Worm (Caenorhabditis elegans) whole organism, L4 larva: ENCODE results near the gene atln-1.
A peak's percentile ranks its signal among the peaks of the same experiment; 100 is the strongest.
"Not testable (repeated sequence)": the region's sequence is repeated elsewhere in the genome, so short reads cannot be mapped to it uniquely, and the experiment has no call there.

Experiments
- D1046.2 ChIP-seq: fragments of 200-800 bp; sonication (Bioruptor generic); IDR thresholded peaks from 2 replicates; pipeline ENCODE4 v1.3.6; 2022; ENCODE audit warnings: missing genetic modification characterization, missing compliant biosample characterization
- F26F4.8 ChIP-seq: fragments of 200-800 bp; sonication (Bioruptor generic); conservative IDR thresholded peaks from 2 replicates; pipeline ENCODE4 v1.3.6; 2022; ENCODE audit warnings: missing genetic modification characterization, missing compliant biosample characterization
- F44E2.7 ChIP-seq: fragments of 200-800 bp; sonication (Bioruptor generic); IDR thresholded peaks from 2 replicates; pipeline ENCODE4 v2.1.2; 2022; ENCODE audit warnings: missing genetic modification characterization, missing compliant biosample characterization
- T26A8.4 ChIP-seq: fragments of 200-800 bp; sonication (Bioruptor generic); IDR thresholded peaks from 2 replicates; pipeline ENCODE4 v1.3.6; 2022; ENCODE audit warnings: missing genetic modification characterization, missing compliant biosample characterization
- Y105C5A.15 ChIP-seq: fragments of 200-800 bp; sonication (Bioruptor generic); IDR thresholded peaks from 2 replicates; pipeline ENCODE4 v1.3.6; 2022; ENCODE audit warnings: missing genetic modification characterization, missing compliant biosample characterization
- Y48G9A.11 ChIP-seq: fragments of 200-800 bp; sonication (Bioruptor generic); IDR thresholded peaks from 2 replicates; pipeline ENCODE4 v1.3.6; 2022; ENCODE audit warnings: missing genetic modification reagents, missing genetic modification characterization, missing compliant biosample characterization
- Y75B8A.6 ChIP-seq: fragments of 200-800 bp; sonication (Bioruptor generic); IDR thresholded peaks from 2 replicates; pipeline ENCODE4 v1.3.6; 2022; ENCODE audit warnings: missing genetic modification reagents, missing genetic modification characterization, missing compliant biosample characterization
- ZK337.2 ChIP-seq: fragments of 200-800 bp; sonication (Bioruptor generic); IDR thresholded peaks from 2 replicates; pipeline ENCODE4 v1.3.6; 2022; ENCODE audit warnings: missing genetic modification reagents, missing genetic modification characterization, missing compliant biosample characterization
- aha-1 ChIP-seq: fragments of 150-350 bp; peaks from one replicate; lab custom pipeline; 2014; ENCODE audit warnings: missing biosample characterization, missing genetic modification characterization
- arid-1 ChIP-seq: fragments of 200-800 bp; sonication (Bioruptor generic); conservative IDR thresholded peaks from 2 replicates; pipeline ENCODE4 v1.3.6; 2022; ENCODE audit warnings: missing genetic modification reagents, missing genetic modification characterization, missing compliant biosample characterization
- ceh-20 ChIP-seq: fragments of 200-800 bp; sonication (Bioruptor generic); IDR thresholded peaks from 2 replicates; pipeline ENCODE4 v1.3.6; 2022; ENCODE audit warnings: missing genetic modification reagents, missing genetic modification characterization, missing compliant biosample characterization
- ceh-44 ChIP-seq: fragments of 200-800 bp; sonication (Bioruptor generic); IDR thresholded peaks from 2 replicates; pipeline ENCODE4 v1.3.6; 2022; ENCODE audit warnings: missing genetic modification reagents, missing genetic modification characterization, missing compliant biosample characterization
- ctbp-1 ChIP-seq: fragments of 200-800 bp; sonication (Bioruptor generic); IDR thresholded peaks from 2 replicates; pipeline ENCODE4 v1.3.6; 2022; ENCODE audit warnings: missing genetic modification reagents, missing genetic modification characterization, missing compliant biosample characterization
- daf-8 ChIP-seq: fragments of 200-800 bp; sonication (Bioruptor generic); IDR thresholded peaks from 2 replicates; pipeline ENCODE4 v1.3.6; 2022; ENCODE audit warnings: missing genetic modification characterization, missing compliant biosample characterization
- dmd-6 ChIP-seq: fragments of 200-800 bp; sonication (Bioruptor generic); IDR thresholded peaks from 2 replicates; pipeline ENCODE4 v1.3.6; 2022; ENCODE audit warnings: missing genetic modification reagents, missing genetic modification characterization, missing compliant biosample characterization
- dmd-8 ChIP-seq: fragments of 200-800 bp; sonication (Bioruptor generic); IDR thresholded peaks from 2 replicates; pipeline ENCODE4 v1.3.6; 2022; ENCODE audit warnings: missing genetic modification characterization, missing compliant biosample characterization
- egl-43 ChIP-seq: fragments of 200-800 bp; sonication (Bioruptor generic); IDR thresholded peaks from 2 replicates; pipeline ENCODE4 v1.3.6; 2022; ENCODE audit warnings: missing genetic modification reagents, missing genetic modification characterization, missing compliant biosample characterization
- hmg-1.1 ChIP-seq: fragments of 200-800 bp; sonication (Bioruptor generic); IDR thresholded peaks from 2 replicates; pipeline ENCODE4 v1.3.6; 2022; ENCODE audit warnings: missing genetic modification reagents, missing genetic modification characterization, missing compliant biosample characterization
- lim-7 ChIP-seq: fragments of 200-800 bp; sonication (Bioruptor generic); IDR thresholded peaks from 2 replicates; pipeline ENCODE4 v1.3.6; 2022; ENCODE audit warnings: missing genetic modification characterization, missing compliant biosample characterization
- lin-1 ChIP-seq: fragments of 200-800 bp; sonication (Bioruptor generic); IDR thresholded peaks from 2 replicates; pipeline ENCODE4 v1.3.6; 2022; ENCODE audit warnings: missing genetic modification reagents, missing genetic modification characterization, missing compliant biosample characterization
- lin-29 ChIP-seq: fragments of 200-800 bp; sonication (Bioruptor generic); IDR thresholded peaks from 2 replicates; pipeline ENCODE4 v1.3.6; 2022; ENCODE audit warnings: missing genetic modification reagents, missing genetic modification characterization, missing compliant biosample characterization
- lin-38 ChIP-seq: fragments of 200-800 bp; sonication (Bioruptor generic); IDR thresholded peaks from 2 replicates; pipeline ENCODE4 v1.3.6; 2022; ENCODE audit warnings: missing genetic modification reagents, missing genetic modification characterization, missing compliant biosample characterization
- madf-5 ChIP-seq, 2 experiments: fragments of 200-800 bp; sonication (Bioruptor generic); IDR thresholded peaks; 2 replicates each; pipeline ENCODE4 v1.3.6; 2022; ENCODE audit warnings: missing compliant biosample characterization in 2 of 2, missing genetic modification characterization in 2 of 2
- madf-9 ChIP-seq: fragments of 200-800 bp; sonication (Bioruptor generic); conservative IDR thresholded peaks from 2 replicates; pipeline ENCODE4 v1.3.6; 2022; ENCODE audit warnings: missing genetic modification reagents, missing genetic modification characterization, missing compliant biosample characterization
- mdt-29 ChIP-seq: fragments of 200-800 bp; sonication (Bioruptor generic); IDR thresholded peaks from 2 replicates; pipeline ENCODE4 v1.3.6; 2022; ENCODE audit warnings: missing genetic modification reagents, missing genetic modification characterization, missing compliant biosample characterization
- mxl-2 ChIP-seq: fragments of 200-800 bp; sonication (Bioruptor generic); conservative IDR thresholded peaks from 2 replicates; pipeline ENCODE4 v1.3.6; 2022; ENCODE audit warnings: missing genetic modification reagents, missing genetic modification characterization, missing compliant biosample characterization
- nhr-41 ChIP-seq: fragments of 200-800 bp; sonication (Bioruptor generic); IDR thresholded peaks from 2 replicates; pipeline ENCODE4 v1.3.6; 2022; ENCODE audit warnings: missing genetic modification reagents, missing genetic modification characterization, missing compliant biosample characterization
- nhr-42 ChIP-seq: fragments of 200-800 bp; sonication (Bioruptor generic); IDR thresholded peaks from 2 replicates; pipeline ENCODE4 v1.3.6; 2022; ENCODE audit warnings: missing genetic modification characterization, missing compliant biosample characterization
- pha-4 ChIP-seq, 2 experiments: fragments of 150-350 bp in 1 of 2; fragments of 200-800 bp in 1 of 2; sonication (Bioruptor generic) in 1 of 2; IDR thresholded peaks in 1 of 2; optimal IDR thresholded peaks in 1 of 2; 2 replicates each; pipeline versions ENCODE4 v1.3.6 to Lab custom; 2014 to 2022; ENCODE audit warnings: missing genetic modification characterization in 2 of 2, missing genetic modification reagents in 2 of 2, missing biosample characterization in 1 of 2, missing compliant biosample characterization in 1 of 2
- php-3 ChIP-seq: fragments of 200-800 bp; sonication (Bioruptor generic); IDR thresholded peaks from 2 replicates; pipeline ENCODE4 v1.3.6; 2022; ENCODE audit warnings: missing genetic modification reagents, missing genetic modification characterization, missing compliant biosample characterization
- saeg-2 ChIP-seq: fragments of 200-800 bp; sonication (Bioruptor generic); IDR thresholded peaks from 2 replicates; pipeline ENCODE4 v1.3.6; 2022; ENCODE audit warnings: missing genetic modification reagents, missing genetic modification characterization, missing compliant biosample characterization
- sdz-12 ChIP-seq: fragments of 200-800 bp; sonication (Bioruptor generic); optimal IDR thresholded peaks from 2 replicates; lab custom pipeline; 2018; ENCODE audit warnings: mild to moderate bottlenecking, missing genetic modification characterization, missing compliant biosample characterization
- snpc-1.2 ChIP-seq: fragments of 200-800 bp; sonication (Bioruptor generic); IDR thresholded peaks from 2 replicates; pipeline ENCODE4 v1.3.6; 2022; ENCODE audit warnings: missing genetic modification reagents, missing genetic modification characterization, missing compliant biosample characterization
- tra-1 ChIP-seq: fragments of 200-800 bp; sonication (Bioruptor generic); IDR thresholded peaks from 2 replicates; pipeline ENCODE4 v1.3.6; 2022; ENCODE audit warnings: missing genetic modification reagents, missing genetic modification characterization, missing compliant biosample characterization
- vab-7 ChIP-seq: fragments of 200-800 bp; sonication (Bioruptor generic); IDR thresholded peaks from 2 replicates; pipeline ENCODE4 v1.3.6; 2022; ENCODE audit warnings: missing genetic modification reagents, missing genetic modification characterization, missing compliant biosample characterization
- zfp-3 ChIP-seq: fragments of 200-800 bp; sonication (Bioruptor generic); conservative IDR thresholded peaks from 2 replicates; pipeline ENCODE4 v1.3.6; 2022; ENCODE audit warnings: missing genetic modification reagents, missing genetic modification characterization, missing compliant biosample characterization
- zip-11 ChIP-seq: fragments of 200-800 bp; sonication (Bioruptor generic); IDR thresholded peaks from 2 replicates; pipeline ENCODE4 v1.3.6; 2022; ENCODE audit warnings: missing genetic modification characterization, missing compliant biosample characterization

atln-1 gene

ce11 chrIV:2788389-2788788 is at the start of gene atln-1:
TSS of gene atln-1 (plus strand) at chrIV:2788689.
- not testable (repeated sequence) for TF ChIP-seq sdz-12 (GFP tag; lab: Kevin White, UChicago); aha-1 (tag; lab: Kevin White, UChicago); snpc-1.2 (GFP tag; lab: Robert Waterston, UW)

ce11 chrIV:2740035-2740434 is 48.5 kb upstream of the atln-1 start:
- TF ChIP-seq ZK337.2 (GFP tag; lab: Robert Waterston, UW): peak; percentile 87
- TF ChIP-seq nhr-42 (GFP tag; lab: Robert Waterston, UW): peak; percentile 79
- TF ChIP-seq ctbp-1 (GFP tag; lab: Robert Waterston, UW): peak; percentile 90
- peak; percentile 84 for TF ChIP-seq Y48G9A.11 (GFP tag; lab: Robert Waterston, UW)
- TF ChIP-seq arid-1: peak; percentile 92
- peak; percentile 79 for TF ChIP-seq lin-29 (GFP tag; lab: Robert Waterston, UW)
- peak; percentile 72; the same call in 1 of the 2 replicates for TF ChIP-seq Y75B8A.6 (GFP tag; lab: Robert Waterston, UW)
- peak; percentile 90 for TF ChIP-seq madf-9 (GFP tag; lab: Robert Waterston, UW)
- peak; percentile 97 for TF ChIP-seq egl-43
- peak; percentile 85 for TF ChIP-seq saeg-2 (GFP tag; lab: Robert Waterston, UW)
- TF ChIP-seq php-3: peak; percentile 81
- peak; percentile 81 for TF ChIP-seq mdt-29 (GFP tag; lab: Robert Waterston, UW)
- peak; percentile 99 for TF ChIP-seq lim-7 (GFP tag; lab: Robert Waterston, UW)
- peak; percentile 97 for TF ChIP-seq F26F4.8 (GFP tag; lab: Robert Waterston, UW)
- peak; percentile 89 for TF ChIP-seq lin-1
- peak; percentile 89 for TF ChIP-seq tra-1 (GFP tag; lab: Robert Waterston, UW)
- TF ChIP-seq F44E2.7 (GFP tag; lab: Robert Waterston, UW): peak; percentile 98
- peak; percentile 85 for TF ChIP-seq lin-38 (GFP tag; lab: Robert Waterston, UW)
- peak; percentile 21; the same call in 1 of the 2 replicates for TF ChIP-seq daf-8
- peak; percentile 92 for TF ChIP-seq D1046.2
- TF ChIP-seq madf-5 (GFP tag; IDR thresholded peaks at IDR 0.05; lab: Robert Waterston, UW): peak; percentile 90 to 93
- TF ChIP-seq T26A8.4 (GFP tag; lab: Robert Waterston, UW): peak; percentile 78
- peak; percentile 88 for TF ChIP-seq ceh-44 (GFP tag; lab: Robert Waterston, UW)
- TF ChIP-seq ceh-20 (GFP tag; lab: Robert Waterston, UW): peak; percentile 73; the same call in 1 of the 2 replicates
- TF ChIP-seq mxl-2 (GFP tag; lab: Robert Waterston, UW): peak; percentile 81
- peak; percentile 92 for TF ChIP-seq nhr-41 (GFP tag; lab: Robert Waterston, UW)
- TF ChIP-seq dmd-6 (GFP tag; lab: Robert Waterston, UW): peak; percentile 65
- TF ChIP-seq zfp-3 (GFP tag; lab: Robert Waterston, UW): peak; percentile 33; the same call in 1 of the 2 replicates
- TF ChIP-seq Y105C5A.15 (GFP tag; lab: Robert Waterston, UW): peak; percentile 95
- TF ChIP-seq hmg-1.1: peak; percentile 88
- TF ChIP-seq vab-7 (GFP tag; lab: Robert Waterston, UW): peak; percentile 97
- peak; percentile 84 for TF ChIP-seq snpc-1.2 (GFP tag; lab: Robert Waterston, UW)
- TF ChIP-seq zip-11 (GFP tag; lab: Robert Waterston, UW): peak; percentile 88; the same call in 1 of the 2 replicates
- peak; percentile 99 for TF ChIP-seq dmd-8 (GFP tag; lab: Robert Waterston, UW)
- peak; percentile 94 for TF ChIP-seq pha-4 (GFP tag; IDR thresholded peaks at IDR 0.05; lab: Robert Waterston, UW)
- TF ChIP-seq pha-4 (tag; optimal IDR thresholded peaks at IDR 0.05; lab: Kevin White, UChicago): not testable (repeated sequence)
